Worm (Caenorhabditis elegans): Measurements from ENCODE around the gene H43I07.1.
"Not testable (repeated sequence)": the region's sequence is repeated elsewhere in the genome, so short reads cannot be mapped to it uniquely, and the experiment has no call there.

Gene H43I07.1

DNA sequence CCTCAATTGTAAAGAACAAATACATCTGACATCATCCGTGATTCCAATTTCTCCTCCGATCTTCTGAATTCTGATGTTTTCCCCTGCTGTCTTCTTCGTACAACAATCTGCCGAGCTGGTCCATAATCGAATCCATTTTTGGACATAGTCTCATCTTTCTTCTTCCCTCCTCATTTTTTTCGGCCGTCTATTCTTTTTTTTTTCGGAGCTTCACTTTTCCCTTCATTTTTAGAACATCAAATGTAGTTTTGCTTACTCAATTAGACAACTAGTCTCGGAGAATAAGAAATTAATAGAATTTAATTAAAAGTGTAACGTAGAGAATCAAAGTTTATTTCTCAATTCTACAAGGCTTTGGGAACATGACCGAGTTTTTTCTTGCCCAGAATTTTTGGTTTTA is 7.0 kb downstream of the H43I07.1 start:
- TF ChIP-seq aha-1 (tag) (peak; percentile 20), ces-1 (GFP tag; optimal IDR thresholded peaks at IDR 0.05) (peak; percentile 31), spr-3 (GFP tag; optimal IDR thresholded peaks at IDR 0.05) (no peak), fkh-10 (GFP tag; optimal IDR thresholded peaks at IDR 0.05) (peak; percentile 91), ctbp-1 (GFP tag; IDR thresholded peaks at IDR 0.05) (0 out of 2 replicates have a peak, but pooled peaks have one; percentile 25), lin-15B (tag; optimal IDR thresholded peaks at IDR 0.05) (no peak)

DNA sequence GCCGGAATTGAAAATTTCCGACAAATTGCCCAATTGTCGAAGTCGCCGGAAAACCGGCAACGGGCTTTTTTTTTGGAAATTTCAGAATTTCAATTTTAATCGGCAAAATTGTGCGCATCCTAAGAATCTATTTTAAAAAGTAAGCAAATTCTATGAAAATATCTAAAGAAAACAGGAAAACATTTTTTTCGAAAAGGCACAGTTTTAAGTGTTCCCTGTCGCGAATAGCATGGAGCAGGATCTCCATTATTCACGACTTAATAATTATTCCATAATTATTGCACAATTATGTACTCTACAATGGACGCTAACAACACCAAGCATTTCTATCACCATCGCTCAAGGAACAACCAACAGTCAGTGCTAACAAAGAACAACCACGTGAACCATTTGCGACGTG is 11.3 kb downstream of the H43I07.1 start, which contains the start of gene H43I07.4:
H43I07.4 (plus strand) TSS at position 301 of the 400 bp plus-strand sequence.
- not testable (repeated sequence) for TF ChIP-seq mdt-29 (GFP tag; IDR thresholded peaks at IDR 0.05); skn-1 (tag; optimal IDR thresholded peaks at IDR 0.05); tag-97 (GFP tag; IDR thresholded peaks at IDR 0.05)

DNA sequence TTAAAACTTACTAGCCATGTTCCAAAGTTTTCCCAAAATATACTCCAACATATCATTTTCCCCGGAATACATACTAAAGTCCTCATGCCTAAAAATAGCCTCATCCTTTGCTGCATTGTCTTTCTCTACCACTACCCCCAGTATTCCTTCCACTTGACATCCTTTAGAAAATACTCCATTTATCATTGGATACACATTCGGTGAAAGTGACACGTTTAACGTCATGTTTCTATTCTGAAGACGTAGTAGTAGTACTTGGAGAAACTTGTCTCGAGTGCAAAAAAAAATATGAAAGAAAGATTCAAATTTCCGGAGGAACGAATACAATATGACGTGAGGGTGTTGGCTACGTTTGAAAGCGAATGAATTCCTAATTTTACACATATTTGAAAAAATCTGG is 12.4 kb downstream of the H43I07.1 start:
- TF ChIP-seq lin-13 (GFP tag; optimal IDR thresholded peaks at IDR 0.05) (no peak), unc-62 (GFP tag; optimal IDR thresholded peaks at IDR 0.05 in 1 of 2) (peak in 1 of 2 experiments; percentile 90), unc-62 (tag; optimal IDR thresholded peaks at IDR 0.05) (no peak)

DNA sequence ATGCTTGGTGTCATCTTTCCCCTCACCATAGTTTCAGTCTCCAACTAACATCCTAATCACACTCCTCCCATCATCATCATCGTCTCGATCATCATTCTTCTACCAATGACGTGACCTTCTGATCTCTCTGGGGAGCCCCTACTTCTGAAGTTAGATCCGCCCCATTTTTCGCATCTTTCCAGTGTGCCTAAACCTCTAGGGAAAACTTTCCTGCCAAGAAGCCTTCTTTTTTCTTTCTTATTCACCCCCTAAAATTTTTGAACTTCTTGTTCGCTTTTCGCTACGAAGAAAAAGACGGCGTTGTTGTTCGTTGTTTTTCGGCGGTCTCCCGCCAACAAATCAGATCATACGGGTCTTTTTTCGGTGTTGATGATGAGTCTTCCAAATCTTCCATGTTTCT is 13.7 kb downstream of the H43I07.1 start:
- TF ChIP-seq gei-8 (GFP tag; optimal IDR thresholded peaks at IDR 0.05) (no peak), nhr-28 (tag; optimal IDR thresholded peaks at IDR 0.05) (no peak), lin-29 (GFP tag; IDR thresholded peaks at IDR 0.05) (no peak), lin-15B (tag; optimal IDR thresholded peaks at IDR 0.05) (no peak), rbr-2 (tag; optimal IDR thresholded peaks at IDR 0.05) (no peak), lir-3 (tag; optimal IDR thresholded peaks at IDR 0.05) (no peak), vab-7 (GFP tag; IDR thresholded peaks at IDR 0.05) (peak; percentile 38; the same call in 1 of the 2 replicates), set-16 (GFP tag; IDR thresholded peaks at IDR 0.05) (no peak), unc-39 (tag; optimal IDR thresholded peaks at IDR 0.05) (no peak), ceh-20 (GFP tag; IDR thresholded peaks at IDR 0.05) (0 out of 2 replicates have a peak, but pooled peaks have one; percentile 22), ZK337.2 (GFP tag; IDR thresholded peaks at IDR 0.05) (no peak), nhr-111 (GFP tag; optimal IDR thresholded peaks at IDR 0.05) (no peak), dmd-6 (GFP tag; IDR thresholded peaks at IDR 0.05) (no peak), daf-8 (GFP tag; IDR thresholded peaks at IDR 0.05) (no peak), pqm-1 (tag; optimal IDR thresholded peaks at IDR 0.05) (no peak), dpl-1 (GFP tag; optimal IDR thresholded peaks at IDR 0.05) (no peak), lin-38 (GFP tag; IDR thresholded peaks at IDR 0.05) (no peak), fos-1 (tag; optimal IDR thresholded peaks at IDR 0.05) (no peak), lsy-2 (tag; optimal IDR thresholded peaks at IDR 0.05) (peak in 1 of 2 experiments; percentile 7), aha-1 (tag) (peak; percentile 92), lin-13 (GFP tag; optimal IDR thresholded peaks at IDR 0.05) (no peak), lin-39 (tag; optimal IDR thresholded peaks at IDR 0.05) (no peak)

DNA sequence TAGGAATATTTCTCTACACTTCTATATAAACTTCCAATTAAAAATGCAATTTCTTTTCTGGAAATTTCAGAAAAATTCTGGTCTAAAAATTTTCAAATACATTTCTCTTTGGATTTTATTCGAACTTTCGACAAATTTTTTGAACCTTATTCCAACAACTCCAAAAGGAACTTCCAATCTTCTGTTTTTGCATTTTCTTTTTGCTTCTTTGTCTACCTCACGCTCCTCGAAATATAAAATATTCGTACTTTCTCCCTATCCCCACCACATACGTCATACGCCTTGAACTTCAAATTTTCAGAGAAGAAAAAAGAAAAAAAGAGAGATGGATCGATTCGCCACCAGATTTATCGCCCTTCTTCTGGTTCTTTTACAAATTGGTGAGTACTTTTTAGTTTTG is 14.8 kb downstream of the H43I07.1 start, which contains the start of gene nlp-9:
nlp-9 (plus strand) TSS at position 301 of the 400 bp plus-strand sequence.
- no peak for TF ChIP-seq zip-2 (tag; optimal IDR thresholded peaks at IDR 0.05)
- TF ChIP-seq madf-5 (GFP tag; IDR thresholded peaks at IDR 0.05) = no peak
- no peak for TF ChIP-seq hlh-30 (tag; optimal IDR thresholded peaks at IDR 0.05; ENCODE audit: insufficient read depth)
- no peak for TF ChIP-seq cey-2 (tag; optimal IDR thresholded peaks at IDR 0.05; ENCODE audit: borderline replicate concordance, insufficient read depth)
- TF ChIP-seq saeg-2 (GFP tag; IDR thresholded peaks at IDR 0.05) = no peak
- TF ChIP-seq snpc-4 (tag; optimal IDR thresholded peaks at IDR 0.05) = no peak
- peak; percentile 13 for TF ChIP-seq aha-1 (tag)
- TF ChIP-seq ceh-44 (GFP tag; IDR thresholded peaks at IDR 0.05) = no peak
